Fruit fly (Drosophila melanogaster) whole organism, embryonic: ENCODE measurements around the gene Eip75B.

Experiments used
- Atf6 ChIP-seq: fragments of 200-800 bp; sonication (Bioruptor generic); IDR thresholded peaks from 2 replicates; pipeline ENCODE4 v1.3.6; 2022; ENCODE audit warnings: missing biosample characterization, missing genetic modification characterization
- B-H1 ChIP-seq: fragments of 200-800 bp; sonication (Bioruptor generic); IDR thresholded peaks from 3 replicates; pipeline ENCODE4 v1.3.6; 2022; ENCODE audit warnings: missing biosample characterization, missing genetic modification characterization
- Bteb2 ChIP-seq: fragments of 200-800 bp; sonication (Bioruptor generic); optimal IDR thresholded peaks from 2 replicates; lab custom pipeline; 2016; ENCODE audit warnings: missing biosample characterization, missing genetic modification characterization
- CG10654 ChIP-seq: fragments of 200-800 bp; sonication (Bioruptor generic); optimal IDR thresholded peaks from 2 replicates; lab custom pipeline; 2016; ENCODE audit warnings: missing biosample characterization, missing genetic modification characterization
- CG11723 ChIP-seq: fragments of 200-800 bp; sonication (Bioruptor generic); optimal IDR thresholded peaks from 2 replicates; lab custom pipeline; 2017; ENCODE audit warnings: missing biosample characterization, mild to moderate bottlenecking, missing genetic modification characterization
- CG13624 ChIP-seq: fragments of 200-800 bp; sonication (Bioruptor generic); optimal IDR thresholded peaks from 2 replicates; lab custom pipeline; 2016; ENCODE audit warnings: missing biosample characterization, missing genetic modification characterization
- CG1602 ChIP-seq: fragments of 200-800 bp; sonication (Bioruptor generic); optimal IDR thresholded peaks from 3 replicates; lab custom pipeline; 2016; ENCODE audit warnings: missing biosample characterization, missing genetic modification characterization
- CG1647 ChIP-seq: fragments of 200-800 bp; sonication (Bioruptor generic); optimal IDR thresholded peaks from 3 replicates; lab custom pipeline; 2016; ENCODE audit warnings: missing biosample characterization, missing genetic modification characterization
- CG1832 ChIP-seq: fragments of 200-800 bp; sonication (Bioruptor generic); optimal IDR thresholded peaks from 2 replicates; lab custom pipeline; 2017; ENCODE audit warnings: missing biosample characterization, mild to moderate bottlenecking, missing genetic modification characterization, inconsistent platforms
- CG2889 ChIP-seq: fragments of 200-800 bp; sonication (Bioruptor generic); IDR thresholded peaks from 3 replicates; pipeline ENCODE4 v1.3.6; 2022; ENCODE audit warnings: missing biosample characterization, missing genetic modification characterization
- CG3995 ChIP-seq: fragments of 200-800 bp; sonication (Bioruptor generic); optimal IDR thresholded peaks from 3 replicates; lab custom pipeline; 2016; ENCODE audit warnings: missing biosample characterization, missing genetic modification characterization
- CG4328 ChIP-seq: fragments of 200-800 bp; sonication (Bioruptor generic); optimal IDR thresholded peaks from 3 replicates; lab custom pipeline; 2017; ENCODE audit warnings: missing biosample characterization, missing genetic modification reagents, missing genetic modification characterization
- CG4707 ChIP-seq: fragments of 200-800 bp; sonication (Bioruptor generic); optimal IDR thresholded peaks from 2 replicates; lab custom pipeline; 2018; ENCODE audit warnings: missing biosample characterization, mild to moderate bottlenecking, missing genetic modification characterization, moderate library complexity
- CG8290 ChIP-seq, 3 experiments: fragments of 200-800 bp; sonication (Bioruptor generic); optimal IDR thresholded peaks; 2 replicates each; lab custom pipeline; 2016 to 2019; ENCODE audit warnings: missing biosample characterization in 3 of 3, missing genetic modification characterization in 3 of 3, mild to moderate bottlenecking in 2 of 3, moderate library complexity in 1 of 3
- CG9437 ChIP-seq: fragments of 200-800 bp; sonication (Bioruptor generic); optimal IDR thresholded peaks from 2 replicates; lab custom pipeline; 2018; ENCODE audit warnings: missing biosample characterization, mild to moderate bottlenecking, missing genetic modification characterization
- CG9797 ChIP-seq: fragments of 200-800 bp; sonication (Bioruptor generic); optimal IDR thresholded peaks from 3 replicates; lab custom pipeline; 2018; ENCODE audit warnings: missing biosample characterization, mild to moderate bottlenecking, missing genetic modification characterization
- CG9817 ChIP-seq: fragments of 200-800 bp; sonication (Bioruptor generic); optimal IDR thresholded peaks from 2 replicates; lab custom pipeline; 2018; ENCODE audit warnings: missing biosample characterization, mild to moderate bottlenecking, missing genetic modification characterization, moderate library complexity
- Chrac-16 ChIP-seq: fragments of 200-800 bp; sonication (Bioruptor generic); optimal IDR thresholded peaks from 3 replicates; lab custom pipeline; 2016; ENCODE audit warnings: missing biosample characterization, missing genetic modification characterization
- Doc2 ChIP-seq: fragments of 200-800 bp; sonication (Bioruptor generic); IDR thresholded peaks from 2 replicates; pipeline ENCODE4 v1.3.6; 2022; ENCODE audit warnings: missing biosample characterization, missing genetic modification characterization
- Dref ChIP-seq: fragments of 200-800 bp; sonication (Bioruptor generic); IDR thresholded peaks from 2 replicates; pipeline ENCODE4 v1.3.6; 2022; ENCODE audit warnings: missing biosample characterization, missing genetic modification characterization
- E2f2 ChIP-seq: fragments of 200-800 bp; sonication (Bioruptor generic); IDR thresholded peaks from 2 replicates; pipeline ENCODE4 v1.3.6; 2022; ENCODE audit warnings: missing biosample characterization, missing genetic modification characterization
- Eip74EF ChIP-seq, 2 experiments: fragments of 200-800 bp in 1 of 2; fragments of >200 bp in 1 of 2; sonication (Bioruptor generic) in 1 of 2; optimal IDR thresholded peaks; 2 replicates each; lab custom pipeline; 2017 to 2019; ENCODE audit warnings: missing biosample characterization in 2 of 2, missing genetic modification characterization in 2 of 2, mild to moderate bottlenecking in 1 of 2, moderate library complexity in 1 of 2
- Gug ChIP-seq: fragments of 200-800 bp; sonication (Bioruptor generic); IDR thresholded peaks from 4 replicates; pipeline ENCODE4 v1.3.6; 2022; ENCODE audit warnings: missing biosample characterization, missing genetic modification characterization
- HmgZ ChIP-seq: fragments of 200-800 bp; sonication (Bioruptor generic); optimal IDR thresholded peaks from 2 replicates; lab custom pipeline; 2018; ENCODE audit warnings: missing biosample characterization, mild to moderate bottlenecking, missing genetic modification characterization
- MTF-1 ChIP-seq: fragments of 200-800 bp; sonication (Bioruptor generic); optimal IDR thresholded peaks from 2 replicates; lab custom pipeline; 2018; ENCODE audit warnings: missing biosample characterization, mild to moderate bottlenecking, missing genetic modification characterization, borderline replicate concordance
- Max ChIP-seq: fragments of 200-800 bp; sonication (Bioruptor generic); optimal IDR thresholded peaks from 2 replicates; lab custom pipeline; 2016; ENCODE audit warnings: missing biosample characterization, mild to moderate bottlenecking, missing genetic modification characterization
- Meics ChIP-seq: fragments of 200-800 bp; sonication (Bioruptor generic); optimal IDR thresholded peaks from 2 replicates; lab custom pipeline; 2017; ENCODE audit warnings: missing biosample characterization, mild to moderate bottlenecking, missing genetic modification characterization
- NC2α ChIP-seq: fragments of 200-800 bp; sonication (Bioruptor generic); optimal IDR thresholded peaks from 2 replicates; lab custom pipeline; 2016; ENCODE audit warnings: missing biosample characterization, missing genetic modification characterization
- Six4 ChIP-seq: fragments of 200-800 bp; sonication (Bioruptor generic); optimal IDR thresholded peaks from 2 replicates; lab custom pipeline; 2016; ENCODE audit warnings: missing biosample characterization, missing genetic modification characterization
- Stat92E ChIP-seq, 3 experiments: fragments of >200 bp in 2 of 3; fragments of 200-800 bp in 1 of 3; sonication (Bioruptor generic) in 1 of 3; optimal IDR thresholded peaks; 2 replicates each; lab custom pipeline; 2017 to 2019; ENCODE audit warnings: missing biosample characterization in 3 of 3, missing genetic modification characterization in 3 of 3, mild to moderate bottlenecking in 1 of 3, moderate library complexity in 1 of 3
- ac ChIP-seq: fragments of 200-800 bp; sonication (Bioruptor generic); optimal IDR thresholded peaks from 3 replicates; lab custom pipeline; 2017; ENCODE audit warnings: missing biosample characterization, mild to moderate bottlenecking, missing genetic modification characterization
- bsh ChIP-seq, 2 experiments: fragments of 200-800 bp; sonication (Bioruptor generic); optimal IDR thresholded peaks; 2 replicates each; lab custom pipeline; 2017 to 2018; ENCODE audit warnings: mild to moderate bottlenecking in 2 of 2, missing biosample characterization in 2 of 2, missing genetic modification characterization in 2 of 2, moderate library complexity in 1 of 2
- da ChIP-seq: fragments of 200-800 bp; sonication (Bioruptor generic); optimal IDR thresholded peaks from 2 replicates; lab custom pipeline; 2016; ENCODE audit warnings: missing biosample characterization, missing genetic modification characterization
- dm ChIP-seq: fragments of 200-800 bp; sonication (Bioruptor generic); optimal IDR thresholded peaks from 3 replicates; lab custom pipeline; 2016; ENCODE audit warnings: missing biosample characterization, missing genetic modification characterization
- dmrt99B ChIP-seq: fragments of 200-800 bp; sonication (Bioruptor generic); optimal IDR thresholded peaks from 2 replicates; lab custom pipeline; 2018; ENCODE audit warnings: missing biosample characterization, mild to moderate bottlenecking, missing genetic modification characterization, moderate library complexity
- gcm ChIP-seq: fragments of 200-800 bp; sonication (Bioruptor generic); optimal IDR thresholded peaks from 2 replicates; lab custom pipeline; 2019; ENCODE audit warnings: missing biosample characterization, mild to moderate bottlenecking, missing genetic modification characterization, moderate library complexity
- gem ChIP-seq: fragments of 200-800 bp; sonication (Bioruptor generic); optimal IDR thresholded peaks from 2 replicates; lab custom pipeline; 2019; ENCODE audit warnings: missing biosample characterization, mild to moderate bottlenecking, missing genetic modification characterization, moderate library complexity
- gt ChIP-seq: fragments of 200-800 bp; sonication (Bioruptor generic); IDR thresholded peaks from 2 replicates; pipeline ENCODE4 v1.3.6; 2022; ENCODE audit warnings: missing biosample characterization, missing genetic modification characterization
- hth ChIP-seq: fragments of >200 bp; optimal IDR thresholded peaks from 2 replicates; lab custom pipeline; 2017; ENCODE audit warnings: inconsistent platforms
- ind ChIP-seq: fragments of 200-800 bp; sonication (Bioruptor generic); optimal IDR thresholded peaks from 3 replicates; lab custom pipeline; 2016; ENCODE audit warnings: missing biosample characterization, missing genetic modification characterization
- ken ChIP-seq: fragments of 200-800 bp; sonication (Bioruptor generic); IDR thresholded peaks from 3 replicates; pipeline ENCODE4 v1.3.6; 2022; ENCODE audit warnings: missing biosample characterization, missing genetic modification characterization
- lab ChIP-seq: fragments of 200-800 bp; sonication (Bioruptor generic); optimal IDR thresholded peaks from 3 replicates; lab custom pipeline; 2017; ENCODE audit warnings: missing biosample characterization, missing genetic modification characterization, mild to moderate bottlenecking, moderate library complexity, missing genetic modification reagents
- peb ChIP-seq: fragments of 200-800 bp; sonication (Bioruptor generic); IDR thresholded peaks from 2 replicates; pipeline ENCODE4 v1.3.6; 2022; ENCODE audit warnings: missing biosample characterization, missing genetic modification characterization
- prd ChIP-seq, 3 experiments: fragments of >200 bp in 2 of 3; fragments of 200-800 bp in 1 of 3; sonication (Bioruptor generic) in 1 of 3; optimal IDR thresholded peaks in 2 of 3; IDR thresholded peaks in 1 of 3; 2 replicates in 2 of 3; 3 replicates in 1 of 3; pipeline versions ENCODE4 v1.3.6 to Lab custom; 2017 to 2022; ENCODE audit warnings: missing biosample characterization in 1 of 3, missing genetic modification characterization in 1 of 3
- repo ChIP-seq: fragments of 200-800 bp; sonication (Bioruptor generic); optimal IDR thresholded peaks from 2 replicates; lab custom pipeline; 2016; ENCODE audit warnings: missing biosample characterization, missing genetic modification characterization
- run ChIP-seq: fragments of 200-800 bp; sonication (Bioruptor generic); optimal IDR thresholded peaks from 3 replicates; lab custom pipeline; 2018; ENCODE audit warnings: missing biosample characterization, mild to moderate bottlenecking, missing genetic modification characterization
- sd ChIP-seq: fragments of 200-800 bp; sonication (Bioruptor generic); optimal IDR thresholded peaks from 3 replicates; lab custom pipeline; 2018; ENCODE audit warnings: missing biosample characterization, mild to moderate bottlenecking, missing genetic modification characterization, moderate library complexity
- sug ChIP-seq: fragments of 200-800 bp; optimal IDR thresholded peaks from 2 replicates; lab custom pipeline; 2019; ENCODE audit warnings: missing biosample characterization, mild to moderate bottlenecking, missing genetic modification characterization, moderate library complexity
- trem ChIP-seq: fragments of 200-800 bp; optimal IDR thresholded peaks from 3 replicates; lab custom pipeline; 2019; ENCODE audit warnings: missing biosample characterization, mild to moderate bottlenecking, missing genetic modification characterization, moderate library complexity
- vvl ChIP-seq: fragments of 200-800 bp; sonication (Bioruptor generic); IDR thresholded peaks from 2 replicates; pipeline ENCODE4 v1.3.6; 2022; ENCODE audit warnings: missing biosample characterization, missing genetic modification characterization

Eip75B gene

DNA sequence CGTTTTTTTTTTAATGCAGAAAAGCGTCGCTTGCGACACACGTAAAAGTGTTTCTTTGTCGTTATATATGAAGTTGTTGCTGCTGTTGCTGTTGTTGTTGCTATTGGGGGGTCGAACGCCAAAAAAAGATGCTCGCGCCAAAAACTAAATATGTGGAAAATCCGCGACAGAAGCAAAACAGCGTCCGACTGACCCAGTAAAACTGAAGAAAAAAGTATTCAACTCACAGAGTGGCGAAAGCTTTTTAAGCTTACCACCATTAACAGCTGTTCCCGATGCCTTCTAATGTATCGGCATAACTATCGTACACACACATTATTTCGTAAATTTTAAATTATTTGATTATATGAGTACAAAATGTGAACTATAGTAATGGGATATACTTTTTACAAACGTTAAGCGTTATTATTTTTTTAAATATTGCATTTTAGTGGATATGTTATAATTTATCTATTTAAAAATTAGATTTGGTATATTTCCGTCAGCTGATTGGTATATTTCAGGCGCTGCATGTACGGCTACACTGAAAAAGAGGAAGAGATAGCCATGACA, 156.8 kb downstream of the Eip75B start, which contains the start of the genes Prestin and Wdr92 (continued):
- no peak for TF ChIP-seq CG3995 (GFP tag; lab: Kevin White, UChicago)
- TF ChIP-seq gcm: no peak
- no peak for TF ChIP-seq Max (GFP tag; lab: Kevin White, UChicago)
- peak; percentile 15 for TF ChIP-seq gem
- peak; percentile 38 for TF ChIP-seq MTF-1
- TF ChIP-seq CG9797 (GFP tag; lab: Kevin White, UChicago): peak; percentile 66
- TF ChIP-seq CG9817 (tag; lab: Kevin White, UChicago): no peak
- no peak; the same call in 2 of the 3 replicates for TF ChIP-seq B-H1
- TF ChIP-seq ind: no peak
- no peak for TF ChIP-seq CG11723 (GFP tag; lab: Kevin White, UChicago)
- TF ChIP-seq CG2889 (GFP tag; lab: Robert Waterston, UW): no peak
- no peak for TF ChIP-seq CG10654 (GFP tag; lab: Kevin White, UChicago)
- TF ChIP-seq E2f2 (GFP tag; lab: Robert Waterston, UW): peak; percentile 51
- peak in 1 of 3 experiments; percentile 37 for TF ChIP-seq Stat92E (GFP tag; optimal IDR thresholded peaks at IDR 0.05; lab: Kevin White, UChicago)
- TF ChIP-seq ken (GFP tag; lab: Robert Waterston, UW): no peak
- no peak for TF ChIP-seq repo
- TF ChIP-seq sd (tag; lab: Kevin White, UChicago): peak; percentile 48
- TF ChIP-seq hth (lab: Kevin White, UChicago): no peak
- TF ChIP-seq run (tag; lab: Kevin White, UChicago): no peak
- no peak for TF ChIP-seq CG4707 (GFP tag; lab: Kevin White, UChicago)
- no peak for TF ChIP-seq Dref (GFP tag; lab: Robert Waterston, UW)
- TF ChIP-seq CG1602 (GFP tag; lab: Kevin White, UChicago): no peak
- no peak for TF ChIP-seq prd (optimal IDR thresholded peaks at IDR 0.05; lab: Kevin White, UChicago)
- TF ChIP-seq prd (GFP tag; IDR thresholded peaks at IDR 0.05; lab: Robert Waterston, UW): no peak
- TF ChIP-seq CG8290 (GFP tag; optimal IDR thresholded peaks at IDR 0.05; lab: Kevin White, UChicago): peak; percentile 56
- TF ChIP-seq CG8290 (tag; optimal IDR thresholded peaks at IDR 0.05; lab: Kevin White, UChicago): peak; percentile 51 to 62
- no peak for TF ChIP-seq CG4328 (GFP tag; lab: Kevin White, UChicago)
- TF ChIP-seq peb (GFP tag; lab: Robert Waterston, UW): no peak
- no peak for TF ChIP-seq Doc2 (GFP tag; lab: Robert Waterston, UW)
- peak in 1 of 2 experiments; percentile 51 for TF ChIP-seq Eip74EF (GFP tag; optimal IDR thresholded peaks at IDR 0.05; lab: Kevin White, UChicago)
- no peak for TF ChIP-seq Atf6 (GFP tag; lab: Robert Waterston, UW)
- no peak for TF ChIP-seq Chrac-16 (GFP tag; lab: Kevin White, UChicago)
- no peak for TF ChIP-seq gt (GFP tag; lab: Robert Waterston, UW)
- TF ChIP-seq Meics (GFP tag; lab: Kevin White, UChicago): peak; percentile 37
- TF ChIP-seq bsh (GFP tag; optimal IDR thresholded peaks at IDR 0.05; lab: Kevin White, UChicago): no peak
- TF ChIP-seq CG1647: no peak
- TF ChIP-seq ac (GFP tag; lab: Kevin White, UChicago): no peak
- TF ChIP-seq dmrt99B (tag; lab: Kevin White, UChicago): no peak
- TF ChIP-seq Bteb2 (GFP tag; lab: Kevin White, UChicago): no peak
- TF ChIP-seq dm: no peak
- peak; percentile 33 for TF ChIP-seq CG13624 (GFP tag; lab: Kevin White, UChicago)
- TF ChIP-seq CG1832 (GFP tag; lab: Kevin White, UChicago): no peak
- TF ChIP-seq Six4 (GFP tag; lab: Kevin White, UChicago): no peak
- TF ChIP-seq vvl (GFP tag; lab: Robert Waterston, UW): peak; percentile 43; the same call in 1 of the 2 replicates
- TF ChIP-seq CG9437: no peak
- TF ChIP-seq da (GFP tag; lab: Kevin White, UChicago): no peak
- TF ChIP-seq Gug (GFP tag; lab: Robert Waterston, UW): no peak
- TF ChIP-seq NC2α: no peak
- no peak for TF ChIP-seq HmgZ (tag; lab: Kevin White, UChicago)
- TF ChIP-seq trem (tag; lab: Kevin White, UChicago): peak; percentile 38
- peak; percentile 41 for TF ChIP-seq lab (GFP tag; lab: Kevin White, UChicago)
- TF ChIP-seq sug (tag; lab: Kevin White, UChicago): peak; percentile 73
